Worm (Caenorhabditis elegans): Measurements from ENCODE around the gene unc-85.

ce11 chrII:4677916-4678315 is 24.0 kb upstream of the unc-85 start, which contains the start of gene T05A7.1:
- TF ChIP-seq egl-43 (GFP tag; IDR thresholded peaks at IDR 0.05) (no peak), R02D3.7 (tag; optimal IDR thresholded peaks at IDR 0.05) (no peak)

Measured in whole organism, L4 larva.